Worm (Caenorhabditis elegans): ENCODE results near the gene F53C3.4.

DNA sequence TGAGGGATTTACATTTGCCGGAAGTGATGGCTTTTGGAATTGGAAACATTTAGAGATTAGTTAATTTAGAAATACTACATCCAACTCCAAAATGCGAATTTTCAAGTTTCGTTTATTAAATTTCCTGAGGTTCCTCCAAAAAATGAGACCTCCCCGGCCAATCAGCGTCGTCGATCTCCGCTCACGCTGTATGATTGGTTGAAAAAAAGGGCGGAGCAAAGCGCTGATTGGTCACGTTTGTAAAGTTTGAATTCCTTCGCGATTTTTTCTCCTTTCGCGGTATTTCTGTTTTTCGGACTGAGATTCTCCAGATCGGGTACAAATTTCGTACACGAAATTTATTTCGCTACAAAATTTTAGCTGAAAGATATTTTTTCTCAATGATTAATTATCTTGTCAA is 46.2 kb downstream of the F53C3.4 start:
- no peak for TF ChIP-seq tra-4 (tag; optimal IDR thresholded peaks at IDR 0.05)
- no peak for TF ChIP-seq hmg-4 (GFP tag; optimal IDR thresholded peaks at IDR 0.05)
- TF ChIP-seq ama-1 (optimal IDR thresholded peaks at IDR 0.05), result no peak
- TF ChIP-seq pes-1 (GFP tag; IDR thresholded peaks at IDR 0.05), result no peak
- no peak for TF ChIP-seq hmbx-1 (tag; optimal IDR thresholded peaks at IDR 0.05)
- no peak for TF ChIP-seq ceh-13 (GFP tag; optimal IDR thresholded peaks at IDR 0.05)
- TF ChIP-seq sea-1 (GFP tag; conservative IDR thresholded peaks at IDR 0.05), result no peak
- no peak for TF ChIP-seq flt-1 (GFP tag; IDR thresholded peaks at IDR 0.05)
- TF ChIP-seq tbx-11 (GFP tag; IDR thresholded peaks at IDR 0.05), result no peak
- TF ChIP-seq ceh-36 (tag; optimal IDR thresholded peaks at IDR 0.05), result no peak

Data from whole organism, early embryonic.